Worm (Caenorhabditis elegans) whole organism, mixed stage, embryonic: ENCODE results near the gene lpin-1.

Experiments
- ceh-43 ChIP-seq: fragments of 200-800 bp; sonication (Bioruptor generic); optimal IDR thresholded peaks from 2 replicates; lab custom pipeline; 2018; ENCODE audit warnings: mild to moderate bottlenecking, missing genetic modification characterization, moderate library complexity, missing compliant biosample characterization
- elt-1 ChIP-seq: sonication (generic microtip); optimal IDR thresholded peaks from 2 replicates; lab custom pipeline; 2017; ENCODE audit warnings: missing genetic modification characterization, mild to moderate bottlenecking, missing compliant biosample characterization, antibody characterized with exemption, moderate library complexity, borderline replicate concordance; ENCODE audit not compliant: insufficient read depth
- elt-3 ChIP-seq: fragments of 150-350 bp; optimal IDR thresholded peaks from 2 replicates; lab custom pipeline; 2014; ENCODE audit warnings: missing biosample characterization, missing genetic modification characterization
- nhr-2 ChIP-seq: fragments of 150-350 bp; optimal IDR thresholded peaks from 2 replicates; lab custom pipeline; 2014; ENCODE audit warnings: missing biosample characterization, missing genetic modification characterization

DNA sequence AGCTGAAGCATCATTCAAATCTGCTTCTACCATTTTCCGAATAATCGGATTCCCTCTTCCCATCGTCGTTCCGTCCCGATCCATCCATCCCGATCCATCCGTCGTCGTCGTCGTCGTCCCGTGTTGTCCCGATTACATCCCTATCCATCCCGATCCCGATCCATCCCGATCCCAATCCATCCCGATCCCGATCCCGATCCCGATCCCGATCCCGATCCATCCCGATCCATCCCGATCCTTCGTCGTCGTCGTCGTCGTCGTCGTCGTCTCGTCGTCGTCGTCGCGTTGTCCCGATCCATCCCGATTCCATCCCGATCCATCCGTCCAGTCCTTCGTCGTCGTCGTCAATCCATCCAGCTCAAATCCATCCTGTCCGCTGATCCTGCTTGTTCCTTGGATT lies 6.7 kb downstream of the lpin-1 start:
- TF ChIP-seq ceh-43 (GFP tag; lab: Kevin White, UChicago) (no peak), nhr-2 (no peak), elt-3 (tag; lab: Kevin White, UChicago) (no peak), elt-1 (tag; lab: Kevin White, UChicago) (no peak)
